Worm (Caenorhabditis elegans) whole organism, L4 larva: ENCODE data around the gene F41G3.10.

Experiments used
- ceh-28 ChIP-seq: fragments of 150-350 bp; optimal IDR thresholded peaks from 2 replicates; lab custom pipeline; 2014; ENCODE audit warnings: missing biosample characterization, missing genetic modification reagents, missing genetic modification characterization
- zag-1 ChIP-seq: fragments of 150-350 bp; optimal IDR thresholded peaks from 2 replicates; lab custom pipeline; 2014; ENCODE audit warnings: missing biosample characterization, missing genetic modification characterization
- zip-11 ChIP-seq: fragments of 200-800 bp; sonication (Bioruptor generic); IDR thresholded peaks from 2 replicates; pipeline ENCODE4 v1.3.6; 2022; ENCODE audit warnings: missing genetic modification characterization, missing compliant biosample characterization

- no peak for TF ChIP-seq zip-11 (GFP tag; lab: Robert Waterston, UW)
- no peak for TF ChIP-seq zag-1 (tag; lab: Kevin White, UChicago)
- TF ChIP-seq ceh-28 (tag; lab: Kevin White, UChicago): no peak
Observed at ce11 chrII:6750929-6751328, 1.6 kb upstream of the F41G3.10 start, which contains the start of gene F41G3.20.
